Worm (Caenorhabditis elegans): ENCODE results near the gene cest-2.1.
A peak's percentile ranks its signal among the peaks of the same experiment; 100 is the strongest.

Gene cest-2.1

DNA sequence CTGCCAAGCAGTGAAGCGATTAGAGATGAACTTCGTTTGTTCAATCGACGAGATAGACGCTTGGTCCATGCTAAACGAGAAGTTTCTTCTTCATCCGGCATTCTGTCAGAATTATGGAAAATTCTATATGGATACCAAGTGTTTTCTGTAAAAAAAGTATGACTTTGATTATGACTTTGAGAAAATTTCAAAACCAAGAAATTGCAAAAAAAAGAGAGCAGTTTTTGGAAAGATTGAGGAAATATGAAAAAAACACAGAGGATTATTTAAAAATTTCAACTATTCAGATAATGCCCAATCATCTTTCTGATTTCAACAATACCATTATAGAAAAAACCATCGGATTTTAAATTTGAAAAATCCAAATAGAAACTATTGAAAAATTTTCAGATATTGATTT lies 26.0 kb downstream of the cest-2.1 start, which contains the start of gene par-1:
Gene par-1, minus strand, starts transcription at position 101 of the 400 bp plus-strand sequence.
- TF ChIP-seq aha-1 (tag) (peak; percentile 45), unc-130 (GFP tag; optimal IDR thresholded peaks at IDR 0.05) (no peak)

DNA sequence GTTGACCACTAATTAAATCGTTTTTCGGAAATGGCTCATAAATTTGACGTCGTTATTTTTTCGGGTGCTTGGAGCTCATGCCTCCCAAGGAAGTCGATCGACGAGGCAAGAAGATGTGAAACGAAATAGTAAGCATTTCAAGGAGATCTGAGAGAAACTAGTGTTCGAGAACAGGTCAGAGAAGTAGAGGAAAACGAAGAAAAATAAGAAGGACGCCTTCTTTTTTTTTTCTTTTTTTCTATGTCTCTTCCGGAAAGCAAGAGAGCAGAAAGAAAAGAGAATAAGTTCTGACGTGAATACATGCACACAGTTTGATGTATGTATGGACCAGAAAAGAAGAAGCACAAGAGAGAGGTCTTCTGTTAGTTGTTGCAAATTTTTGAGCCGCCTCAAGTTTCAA lies 27.6 kb downstream of the cest-2.1 start:
- TF ChIP-seq zag-1 (tag; optimal IDR thresholded peaks at IDR 0.05): no peak
- TF ChIP-seq rbr-2 (tag; optimal IDR thresholded peaks at IDR 0.05): peak; percentile 47
- peak; percentile 41 for TF ChIP-seq mep-1 (tag; optimal IDR thresholded peaks at IDR 0.05)
- TF ChIP-seq hmg-1.1 (GFP tag; IDR thresholded peaks at IDR 0.05): peak; percentile 41; the same call in 1 of the 2 replicates
- no peak for TF ChIP-seq aly-2 (tag; optimal IDR thresholded peaks at IDR 0.05)
- peak; percentile 40 for TF ChIP-seq aha-1 (tag)
- TF ChIP-seq lin-38 (GFP tag; IDR thresholded peaks at IDR 0.05): no peak
- no peak for TF ChIP-seq lin-13 (GFP tag; optimal IDR thresholded peaks at IDR 0.05)
- no peak for TF ChIP-seq sdz-12 (GFP tag; optimal IDR thresholded peaks at IDR 0.05)
- no peak for TF ChIP-seq zip-2 (tag; optimal IDR thresholded peaks at IDR 0.05)
- TF ChIP-seq nhr-76 (tag; optimal IDR thresholded peaks at IDR 0.05): no peak
- TF ChIP-seq dmd-6 (GFP tag; IDR thresholded peaks at IDR 0.05): no peak
- TF ChIP-seq ctbp-1 (GFP tag; IDR thresholded peaks at IDR 0.05): 0 out of 2 replicates have a peak, but pooled peaks have one; percentile 45
- TF ChIP-seq mdl-1 (tag; optimal IDR thresholded peaks at IDR 0.05): no peak
- no peak for TF ChIP-seq mxl-3 (GFP tag; optimal IDR thresholded peaks at IDR 0.05)
- TF ChIP-seq zip-11 (GFP tag; IDR thresholded peaks at IDR 0.05): no peak
- TF ChIP-seq fkh-10 (GFP tag; optimal IDR thresholded peaks at IDR 0.05): peak; percentile 84
- TF ChIP-seq lsy-2 (tag; optimal IDR thresholded peaks at IDR 0.05): peak in 1 of 2 experiments; percentile 63
- TF ChIP-seq ces-1 (GFP tag; optimal IDR thresholded peaks at IDR 0.05): peak; percentile 18
- no peak for TF ChIP-seq set-16 (GFP tag; IDR thresholded peaks at IDR 0.05)
- no peak for TF ChIP-seq Y75B8A.6 (GFP tag; IDR thresholded peaks at IDR 0.05)
- no peak for TF ChIP-seq skn-1 (tag; optimal IDR thresholded peaks at IDR 0.05)
- TF ChIP-seq fos-1 (tag; optimal IDR thresholded peaks at IDR 0.05): no peak
- peak in 1 of 2 experiments; percentile 99 for TF ChIP-seq unc-62 (GFP tag; optimal IDR thresholded peaks at IDR 0.05 in 1 of 2)
- no peak for TF ChIP-seq unc-62 (tag; optimal IDR thresholded peaks at IDR 0.05)
- peak; percentile 33 for TF ChIP-seq hlh-30 (tag; optimal IDR thresholded peaks at IDR 0.05; ENCODE audit: insufficient read depth)
- no peak for TF ChIP-seq mes-2 (tag; optimal IDR thresholded peaks at IDR 0.05; ENCODE audit: poor library complexity, severe bottlenecking)
- TF ChIP-seq zfp-2 (tag; optimal IDR thresholded peaks at IDR 0.05): no peak
- TF ChIP-seq R02D3.7 (tag; optimal IDR thresholded peaks at IDR 0.05): no peak
- peak; percentile 14 for TF ChIP-seq nhr-11 (tag; optimal IDR thresholded peaks at IDR 0.05)
- no peak for TF ChIP-seq dmd-8 (GFP tag; IDR thresholded peaks at IDR 0.05)

DNA sequence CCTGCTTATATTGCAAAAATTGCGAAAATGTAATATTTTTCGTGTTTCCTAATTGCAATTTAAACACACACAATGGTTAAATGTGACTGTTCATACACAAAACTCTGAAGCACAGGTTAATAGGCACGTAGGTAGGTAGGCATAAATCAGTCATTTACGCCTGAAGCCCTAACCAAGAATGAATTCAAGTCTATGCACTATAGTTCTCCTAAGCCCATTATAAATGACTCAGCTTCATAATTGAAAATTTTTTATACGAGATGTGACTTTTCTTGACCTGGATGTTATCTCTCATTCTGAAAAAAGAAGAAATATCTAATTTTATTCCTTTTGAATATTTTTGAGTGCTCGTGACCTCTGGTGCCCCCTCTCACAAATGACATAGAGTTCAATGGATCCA lies 29.4 kb downstream of the cest-2.1 start:
- TF ChIP-seq unc-62 (GFP tag; optimal IDR thresholded peaks at IDR 0.05 in 1 of 2) (peak in 1 of 2 experiments; percentile 92), unc-62 (tag; optimal IDR thresholded peaks at IDR 0.05) (no peak), hlh-30 (tag; optimal IDR thresholded peaks at IDR 0.05; ENCODE audit: insufficient read depth) (no peak), nhr-6 (tag; optimal IDR thresholded peaks at IDR 0.05) (no peak)

DNA sequence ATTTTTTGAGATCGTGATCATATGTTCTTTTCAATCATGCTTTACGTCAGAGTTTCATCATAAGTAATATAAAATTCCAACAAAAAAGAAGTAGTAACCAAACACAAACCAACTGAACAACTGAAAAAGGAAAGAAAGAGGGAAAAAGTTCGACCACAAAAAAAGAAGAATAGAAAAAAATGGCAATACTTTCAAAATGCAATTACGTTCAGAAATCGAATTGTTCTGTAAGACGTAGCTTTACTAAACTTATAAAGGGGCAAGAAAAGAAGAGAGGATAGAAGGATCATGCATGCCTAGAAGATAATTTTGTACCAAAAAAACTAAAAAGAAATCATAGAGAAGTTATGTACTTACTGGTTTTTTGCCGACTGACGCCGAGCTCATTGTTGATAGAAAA lies 30.5 kb downstream of the cest-2.1 start:
- peak; percentile 96 for TF ChIP-seq ces-1 (GFP tag; optimal IDR thresholded peaks at IDR 0.05)
- peak in 1 of 2 experiments; percentile 4 for TF ChIP-seq lsy-2 (tag; optimal IDR thresholded peaks at IDR 0.05)
- TF ChIP-seq ctbp-1 (GFP tag; IDR thresholded peaks at IDR 0.05): 0 out of 2 replicates have a peak, but pooled peaks have one; percentile 8
- TF ChIP-seq fkh-10 (GFP tag; optimal IDR thresholded peaks at IDR 0.05): peak; percentile 82
- no peak for TF ChIP-seq vab-7 (GFP tag; IDR thresholded peaks at IDR 0.05)

All from whole organism, L4 larva.